Fruit fly (Drosophila melanogaster) S2 (cell line): ENCODE measurements around the gene kat-60L1.

ENCODE experiments used
- CG8478 ChIP-seq: fragments of >200 bp; optimal IDR thresholded peaks from 2 replicates; lab custom pipeline; 2018
- CTCF ChIP-seq, 2 experiments: fragments of >200 bp; optimal IDR thresholded peaks; 2 replicates each; lab custom pipeline; 2018

- no peak for TF ChIP-seq CTCF (optimal IDR thresholded peaks at IDR 0.05; lab: Kevin White, UChicago)
- TF ChIP-seq CG8478 (lab: Kevin White, UChicago): no peak
These were observed 27.0 kb upstream of the kat-60L1 start, which contains the start of gene Dcps for dm6 chr3R:5754594-5754993.
